Fruit fly (Drosophila melanogaster): ENCODE results near the gene CG6184.

The CG6184 gene

DNA sequence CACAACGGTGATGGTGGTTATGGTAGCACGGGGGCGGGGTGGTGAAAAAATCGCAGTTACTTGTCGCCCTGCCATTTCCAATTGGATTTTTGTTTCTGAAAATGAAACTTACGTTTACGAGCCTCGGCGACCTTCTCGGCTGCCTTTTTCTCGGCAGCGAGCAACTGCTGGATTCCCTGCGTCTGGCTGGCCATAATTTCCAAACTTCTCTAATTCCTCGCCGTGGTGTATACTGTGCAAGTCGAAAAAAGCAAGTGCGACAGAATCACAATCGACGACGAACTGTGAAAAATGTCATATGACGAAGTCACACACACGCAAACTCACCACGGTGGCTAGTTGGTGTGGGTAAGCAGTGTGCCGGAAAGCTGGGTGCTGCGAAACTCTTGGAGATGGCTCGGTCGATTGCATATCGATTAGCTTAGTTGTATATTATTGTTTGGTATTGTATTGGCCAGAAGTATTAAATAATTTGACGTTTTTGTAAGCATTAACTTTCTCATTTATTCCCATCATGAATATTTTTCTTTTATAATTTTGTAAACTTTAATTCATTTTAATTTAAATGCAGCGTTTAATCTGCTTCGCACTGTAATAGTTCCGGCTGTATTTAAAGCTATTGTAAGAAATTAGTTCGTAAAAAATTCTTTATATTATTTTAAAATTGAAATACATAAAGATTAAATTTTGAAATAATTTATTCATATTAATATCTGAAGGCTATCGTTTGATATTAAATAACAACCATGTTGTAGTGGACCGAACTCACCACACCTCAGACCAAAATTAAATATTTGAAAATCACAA lies 13.4 kb downstream of the CG6184 start, which contains the start of gene Vha13 (continued):
- TF ChIP-seq MTF-1 (GFP tag; optimal IDR thresholded peaks at IDR 0.05; ENCODE audit: borderline replicate concordance) = peak; percentile 39
- no peak for TF ChIP-seq Hr39 (optimal IDR thresholded peaks at IDR 0.05)
- 0 out of 3 replicates have a peak, but pooled peaks have one; percentile 3 for TF ChIP-seq zen2 (GFP tag; IDR thresholded peaks at IDR 0.05; ENCODE audit: partially characterized antibody)
- peak; percentile 4 for TF ChIP-seq tap (tag; optimal IDR thresholded peaks at IDR 0.05)
- TF ChIP-seq CG9817 (tag; optimal IDR thresholded peaks at IDR 0.05) = peak; percentile 53
- peak; percentile 61 for TF ChIP-seq onecut (GFP tag; IDR thresholded peaks at IDR 0.05)
- peak; percentile 10 for TF ChIP-seq gfzf (GFP tag; optimal IDR thresholded peaks at IDR 0.05)
- TF ChIP-seq CG11723 (GFP tag; optimal IDR thresholded peaks at IDR 0.05) = no peak
- TF ChIP-seq disco-r (GFP tag; optimal IDR thresholded peaks at IDR 0.05) = peak; percentile 40
- peak; percentile 76 for TF ChIP-seq CG11247 (GFP tag; IDR thresholded peaks at IDR 0.05)
- TF ChIP-seq gcm2 (GFP tag; optimal IDR thresholded peaks at IDR 0.05) = no peak
- no peak for TF ChIP-seq CG30431 (GFP tag; optimal IDR thresholded peaks at IDR 0.05)
- TF ChIP-seq pzg (GFP tag; optimal IDR thresholded peaks at IDR 0.05) = peak; percentile 78
- TF ChIP-seq crol (GFP tag; IDR thresholded peaks at IDR 0.05) = peak; percentile 82
- TF ChIP-seq CG3281 (GFP tag; optimal IDR thresholded peaks at IDR 0.05) = peak; percentile 33
- peak; percentile 58; the same call in 1 of the 2 replicates for TF ChIP-seq Taf1 (GFP tag; IDR thresholded peaks at IDR 0.05)
- no peak for TF ChIP-seq CG2202 (tag; optimal IDR thresholded peaks at IDR 0.05)
- peak; percentile 71 for TF ChIP-seq CG2116 (GFP tag; optimal IDR thresholded peaks at IDR 0.05)
- TF ChIP-seq nerfin-2 (GFP tag; IDR thresholded peaks at IDR 0.05; ENCODE audit: partially characterized antibody) = no peak; the same call in 1 of the 2 replicates
- TF ChIP-seq pfk (GFP tag; optimal IDR thresholded peaks at IDR 0.05) = peak; percentile 43
- TF ChIP-seq Deaf1 (tag; optimal IDR thresholded peaks at IDR 0.05) = peak; percentile 61
- TF ChIP-seq B-H2 (GFP tag; optimal IDR thresholded peaks at IDR 0.05) = peak; percentile 59
- TF ChIP-seq CG12155 (GFP tag; optimal IDR thresholded peaks at IDR 0.05) = peak; percentile 8
- TF ChIP-seq Dbx (GFP tag; IDR thresholded peaks at IDR 0.05) = peak; percentile 75
- 0 out of 2 replicates have a peak, but pooled peaks have one; percentile 34 for TF ChIP-seq ttk (GFP tag; IDR thresholded peaks at IDR 0.05)
- TF ChIP-seq lbe (GFP tag; optimal IDR thresholded peaks at IDR 0.05) = no peak
- 0 out of 2 replicates have a peak, but pooled peaks have one; percentile 11 for TF ChIP-seq CG2129 (GFP tag; IDR thresholded peaks at IDR 0.05; ENCODE audit: partially characterized antibody)
- TF ChIP-seq CG10462 (GFP tag; optimal IDR thresholded peaks at IDR 0.05) = no peak
- TF ChIP-seq mam (GFP tag; optimal IDR thresholded peaks at IDR 0.05) = peak; percentile 76
- TF ChIP-seq MESR4 (GFP tag; optimal IDR thresholded peaks at IDR 0.05) = peak; percentile 99
- peak; percentile 49 for TF ChIP-seq CG1603 (tag; optimal IDR thresholded peaks at IDR 0.05)
- TF ChIP-seq CG12299 (tag; optimal IDR thresholded peaks at IDR 0.05) = peak; percentile 29
- TF ChIP-seq fd102C (GFP tag; optimal IDR thresholded peaks at IDR 0.05) = no peak
- no peak for TF ChIP-seq Sin3A (optimal IDR thresholded peaks at IDR 0.05)
- TF ChIP-seq nerfin-1 (tag; optimal IDR thresholded peaks at IDR 0.05) = peak; percentile 40
- no peak for TF ChIP-seq br (optimal IDR thresholded peaks at IDR 0.05)
- TF ChIP-seq CG10267 (tag; optimal IDR thresholded peaks at IDR 0.05) = no peak
- TF ChIP-seq esg (GFP tag; conservative IDR thresholded peaks at IDR 0.05) = peak; percentile 34; the same call in 1 of the 2 replicates
- TF ChIP-seq aop (GFP tag; IDR thresholded peaks at IDR 0.05) = peak; percentile 64; the same call in 1 of the 2 replicates
- TF ChIP-seq CG30403 (GFP tag; optimal IDR thresholded peaks at IDR 0.05) = peak; percentile 34
- peak; percentile 70; the same call in 1 of the 4 replicates for TF ChIP-seq chinmo (GFP tag; IDR thresholded peaks at IDR 0.05; ENCODE audit: partially characterized antibody)
- peak in 1 of 2 experiments; percentile 53 for TF ChIP-seq Hr51 (GFP tag; optimal IDR thresholded peaks at IDR 0.05)
- TF ChIP-seq lab (GFP tag; optimal IDR thresholded peaks at IDR 0.05) = peak; percentile 74
- no peak for TF ChIP-seq seq (GFP tag; IDR thresholded peaks at IDR 0.05)
- TF ChIP-seq odd (GFP tag; optimal IDR thresholded peaks at IDR 0.05) = no peak
- TF ChIP-seq CG4404 (GFP tag; IDR thresholded peaks at IDR 0.05) = 0 out of 2 replicates have a peak, but pooled peaks have one; percentile 9
- peak; percentile 47 for TF ChIP-seq Hmr (GFP tag; optimal IDR thresholded peaks at IDR 0.05)
- peak; percentile 79 for TF ChIP-seq Bgb (GFP tag; IDR thresholded peaks at IDR 0.05; ENCODE audit: partially characterized antibody)
